Worm (Caenorhabditis elegans): ENCODE results near the gene cyp-33C4.

DNA sequence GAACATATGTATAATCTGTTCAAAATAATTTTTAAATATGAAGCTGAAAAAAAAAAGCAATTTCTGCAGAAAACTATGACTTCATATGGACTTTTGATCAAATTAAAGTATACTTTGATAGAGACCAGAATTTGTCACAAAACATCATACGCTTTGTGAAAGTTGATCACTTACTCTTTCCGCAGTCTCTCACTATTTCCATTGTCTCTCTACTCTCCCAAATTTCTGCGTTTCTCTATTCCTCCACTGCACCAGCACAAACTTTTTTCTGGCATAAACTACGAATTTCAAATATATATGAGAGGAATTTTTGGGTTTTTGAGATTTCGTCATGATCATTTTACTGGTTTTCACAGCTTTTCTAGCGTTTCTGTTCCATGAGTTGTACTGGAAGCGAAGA lies at the start of gene cyp-33C4:
- TF ChIP-seq Y95B8A.8 (GFP tag; IDR thresholded peaks at IDR 0.05) (no peak), Y79H2A.3 (GFP tag; conservative IDR thresholded peaks at IDR 0.05) (no peak), ama-1 (optimal IDR thresholded peaks at IDR 0.05) (no peak), ama-1 (GFP tag; optimal IDR thresholded peaks at IDR 0.05) (no peak), nhr-90 (tag; optimal IDR thresholded peaks at IDR 0.05) (no peak), F57A8.1 (GFP tag; optimal IDR thresholded peaks at IDR 0.05) (no peak), madf-10 (tag; optimal IDR thresholded peaks at IDR 0.05) (no peak), die-1 (tag; optimal IDR thresholded peaks at IDR 0.05) (no peak), D2030.7 (GFP tag; IDR thresholded peaks at IDR 0.05) (no peak), hmg-1.2 (GFP tag; IDR thresholded peaks at IDR 0.05) (peak; percentile 71; the same call in 1 of the 2 replicates), lsy-27 (tag; optimal IDR thresholded peaks at IDR 0.05; ENCODE audit: borderline replicate concordance, insufficient read depth) (no peak), efl-1 (GFP tag; optimal IDR thresholded peaks at IDR 0.05) (no peak), ets-4 (GFP tag; optimal IDR thresholded peaks at IDR 0.05) (no peak), F55B11.4 (tag; optimal IDR thresholded peaks at IDR 0.05; ENCODE audit: borderline replicate concordance, insufficient read depth) (no peak), B0261.1 (tag; optimal IDR thresholded peaks at IDR 0.05) (no peak)
